Fruit fly (Drosophila melanogaster) whole organism, embryonic: ENCODE data around the gene Etl1.

Experiments
- Ada2b ChIP-seq: fragments of 200-800 bp; sonication (Bioruptor generic); IDR thresholded peaks from 2 replicates; pipeline ENCODE4 v1.3.6; 2022; ENCODE audit warnings: missing biosample characterization, missing genetic modification characterization
- Asciz ChIP-seq: fragments of 200-800 bp; sonication (Bioruptor generic); optimal IDR thresholded peaks from 2 replicates; lab custom pipeline; 2017; ENCODE audit warnings: missing biosample characterization, mild to moderate bottlenecking, missing genetic modification characterization, missing genetic modification reagents
- Blimp-1 ChIP-seq: fragments of 200-800 bp; sonication (Bioruptor generic); optimal IDR thresholded peaks from 3 replicates; lab custom pipeline; 2018; ENCODE audit warnings: missing biosample characterization, missing genetic modification characterization, mild to moderate bottlenecking, moderate library complexity, missing genetic modification reagents
- CG10366 ChIP-seq: fragments of 200-800 bp; sonication (Bioruptor generic); IDR thresholded peaks from 2 replicates; pipeline ENCODE4 v1.3.6; 2022; ENCODE audit warnings: missing biosample characterization, missing genetic modification characterization
- CG11695 ChIP-seq: fragments of 200-800 bp; sonication (Bioruptor generic); IDR thresholded peaks from 3 replicates; pipeline ENCODE4 v1.3.6; 2022; ENCODE audit warnings: missing biosample characterization, missing genetic modification characterization
- CG11696 ChIP-seq: fragments of 200-800 bp; sonication (Bioruptor generic); IDR thresholded peaks from 2 replicates; pipeline ENCODE4 v1.3.6; 2022; ENCODE audit warnings: missing biosample characterization, missing genetic modification characterization
- CG13624 ChIP-seq: fragments of 200-800 bp; sonication (Bioruptor generic); optimal IDR thresholded peaks from 2 replicates; lab custom pipeline; 2016; ENCODE audit warnings: missing biosample characterization, missing genetic modification characterization
- CG16813 ChIP-seq: fragments of 200-800 bp; sonication (Bioruptor generic); IDR thresholded peaks from 3 replicates; pipeline ENCODE4 v1.3.6; 2022; ENCODE audit warnings: missing biosample characterization, missing genetic modification characterization; ENCODE audit not compliant: partially characterized antibody
- CG18262 ChIP-seq: fragments of 200-800 bp; optimal IDR thresholded peaks from 3 replicates; lab custom pipeline; 2019; ENCODE audit warnings: missing biosample characterization, mild to moderate bottlenecking, missing genetic modification characterization, moderate library complexity
- CG18476 ChIP-seq: fragments of 200-800 bp; sonication (Bioruptor generic); optimal IDR thresholded peaks from 2 replicates; lab custom pipeline; 2016; ENCODE audit warnings: missing biosample characterization, mild to moderate bottlenecking, missing genetic modification characterization
- CG2129 ChIP-seq: fragments of 200-800 bp; sonication (Bioruptor generic); IDR thresholded peaks from 2 replicates; pipeline ENCODE4 v1.3.6; 2022; ENCODE audit warnings: missing biosample characterization, missing genetic modification characterization; ENCODE audit not compliant: partially characterized antibody
- CG2875 ChIP-seq: fragments of 200-800 bp; sonication (Bioruptor generic); optimal IDR thresholded peaks from 2 replicates; lab custom pipeline; 2017; ENCODE audit warnings: missing biosample characterization, mild to moderate bottlenecking, missing genetic modification characterization, missing genetic modification reagents
- CG31365 ChIP-seq: fragments of 200-800 bp; sonication (Bioruptor generic); optimal IDR thresholded peaks from 2 replicates; lab custom pipeline; 2018; ENCODE audit warnings: missing biosample characterization, mild to moderate bottlenecking, missing genetic modification characterization
- CG32532 ChIP-seq: fragments of 200-800 bp; sonication (Bioruptor generic); IDR thresholded peaks from 2 replicates; pipeline ENCODE4 v1.3.6; 2022; ENCODE audit warnings: missing biosample characterization, missing genetic modification characterization
- CG34376 ChIP-seq: fragments of 200-800 bp; sonication (Bioruptor generic); optimal IDR thresholded peaks from 2 replicates; lab custom pipeline; 2018; ENCODE audit warnings: missing biosample characterization, mild to moderate bottlenecking, missing genetic modification characterization
- CG42726 ChIP-seq: fragments of 200-800 bp; sonication (Bioruptor generic); IDR thresholded peaks from 2 replicates; pipeline ENCODE4 v1.3.6; 2022; ENCODE audit warnings: missing biosample characterization, missing genetic modification characterization; ENCODE audit not compliant: partially characterized antibody
- CG4328 ChIP-seq: fragments of 200-800 bp; sonication (Bioruptor generic); optimal IDR thresholded peaks from 3 replicates; lab custom pipeline; 2017; ENCODE audit warnings: missing biosample characterization, missing genetic modification reagents, missing genetic modification characterization
- CG5245 ChIP-seq: fragments of 200-800 bp; sonication (Bioruptor generic); optimal IDR thresholded peaks from 3 replicates; lab custom pipeline; 2016; ENCODE audit warnings: missing biosample characterization, missing genetic modification characterization
- CG6854 ChIP-seq: fragments of 200-800 bp; sonication (Bioruptor generic); optimal IDR thresholded peaks from 3 replicates; lab custom pipeline; 2017; ENCODE audit warnings: missing biosample characterization, mild to moderate bottlenecking, missing genetic modification characterization
- CG8290 ChIP-seq, 3 experiments: fragments of 200-800 bp; sonication (Bioruptor generic); optimal IDR thresholded peaks; 2 replicates each; lab custom pipeline; 2016 to 2019; ENCODE audit warnings: missing biosample characterization in 3 of 3, missing genetic modification characterization in 3 of 3, mild to moderate bottlenecking in 2 of 3, moderate library complexity in 1 of 3
- CG8388 ChIP-seq: fragments of 200-800 bp; sonication (Bioruptor generic); optimal IDR thresholded peaks from 2 replicates; lab custom pipeline; 2019; ENCODE audit warnings: missing biosample characterization, mild to moderate bottlenecking, missing genetic modification characterization, moderate library complexity
- CG9215 ChIP-seq: fragments of 200-800 bp; sonication (Bioruptor generic); IDR thresholded peaks from 2 replicates; pipeline ENCODE4 v1.3.6; 2022; ENCODE audit warnings: missing biosample characterization, missing genetic modification characterization
- CG9609 ChIP-seq: fragments of 200-800 bp; sonication (Bioruptor generic); optimal IDR thresholded peaks from 3 replicates; lab custom pipeline; 2016; ENCODE audit warnings: missing biosample characterization, missing genetic modification characterization
- CG9817 ChIP-seq: fragments of 200-800 bp; sonication (Bioruptor generic); optimal IDR thresholded peaks from 2 replicates; lab custom pipeline; 2018; ENCODE audit warnings: missing biosample characterization, mild to moderate bottlenecking, missing genetic modification characterization, moderate library complexity
- CG9876 ChIP-seq: fragments of 200-800 bp; sonication (Bioruptor generic); optimal IDR thresholded peaks from 2 replicates; lab custom pipeline; 2016; ENCODE audit warnings: missing biosample characterization, missing genetic modification characterization
- Fer3 ChIP-seq: fragments of 200-800 bp; sonication (Bioruptor generic); optimal IDR thresholded peaks from 2 replicates; lab custom pipeline; 2018; ENCODE audit warnings: missing biosample characterization, mild to moderate bottlenecking, missing genetic modification characterization, moderate library complexity
- Hr39 ChIP-seq: fragments of >200 bp; optimal IDR thresholded peaks from 2 replicates; lab custom pipeline; 2017
- Mad ChIP-seq: fragments of 200-800 bp; sonication (Bioruptor generic); optimal IDR thresholded peaks from 2 replicates; lab custom pipeline; 2016; ENCODE audit warnings: missing biosample characterization, missing genetic modification characterization
- Myb ChIP-seq: fragments of 200-800 bp; sonication (Bioruptor generic); optimal IDR thresholded peaks from 2 replicates; lab custom pipeline; 2016; ENCODE audit warnings: missing biosample characterization, missing genetic modification characterization
- NK7.1 ChIP-seq: fragments of 200-800 bp; sonication (Bioruptor generic); optimal IDR thresholded peaks from 3 replicates; lab custom pipeline; 2016; ENCODE audit warnings: missing biosample characterization, missing genetic modification characterization
- Oaz ChIP-seq: fragments of 200-800 bp; sonication (Bioruptor generic); IDR thresholded peaks from 2 replicates; pipeline ENCODE4 v1.3.6; 2022; ENCODE audit warnings: missing biosample characterization, missing genetic modification characterization
- Ravus ChIP-seq: fragments of 200-800 bp; sonication (Bioruptor generic); IDR thresholded peaks from 2 replicates; pipeline ENCODE4 v1.3.6; 2022; ENCODE audit warnings: missing biosample characterization, missing genetic modification characterization
- Side ChIP-seq: fragments of 200-800 bp; sonication (Bioruptor generic); optimal IDR thresholded peaks from 2 replicates; lab custom pipeline; 2016; ENCODE audit warnings: missing biosample characterization, missing genetic modification characterization
- bigmax ChIP-seq: fragments of 200-800 bp; sonication (Bioruptor generic); optimal IDR thresholded peaks from 2 replicates; lab custom pipeline; 2018; ENCODE audit warnings: missing biosample characterization, mild to moderate bottlenecking, missing genetic modification characterization
- dmrt11E ChIP-seq: fragments of 200-800 bp; sonication (Bioruptor generic); optimal IDR thresholded peaks from 3 replicates; lab custom pipeline; 2018; ENCODE audit warnings: missing biosample characterization, mild to moderate bottlenecking, missing genetic modification characterization, moderate library complexity
- dmrt99B ChIP-seq: fragments of 200-800 bp; sonication (Bioruptor generic); optimal IDR thresholded peaks from 2 replicates; lab custom pipeline; 2018; ENCODE audit warnings: missing biosample characterization, mild to moderate bottlenecking, missing genetic modification characterization, moderate library complexity
- fu2 ChIP-seq: fragments of 200-800 bp; sonication (Bioruptor generic); optimal IDR thresholded peaks from 2 replicates; lab custom pipeline; 2016; ENCODE audit warnings: missing biosample characterization, missing genetic modification characterization
- gcm ChIP-seq: fragments of 200-800 bp; sonication (Bioruptor generic); optimal IDR thresholded peaks from 2 replicates; lab custom pipeline; 2019; ENCODE audit warnings: missing biosample characterization, mild to moderate bottlenecking, missing genetic modification characterization, moderate library complexity
- gem ChIP-seq: fragments of 200-800 bp; sonication (Bioruptor generic); optimal IDR thresholded peaks from 2 replicates; lab custom pipeline; 2019; ENCODE audit warnings: missing biosample characterization, mild to moderate bottlenecking, missing genetic modification characterization, moderate library complexity
- her ChIP-seq: fragments of 200-800 bp; sonication (Bioruptor generic); optimal IDR thresholded peaks from 2 replicates; lab custom pipeline; 2016; ENCODE audit warnings: missing biosample characterization, missing genetic modification characterization
- mld ChIP-seq: fragments of 200-800 bp; sonication (Bioruptor generic); IDR thresholded peaks from 3 replicates; pipeline ENCODE4 v1.3.6; 2022; ENCODE audit warnings: missing biosample characterization, missing genetic modification characterization; ENCODE audit not compliant: partially characterized antibody
- peb ChIP-seq: fragments of 200-800 bp; sonication (Bioruptor generic); IDR thresholded peaks from 2 replicates; pipeline ENCODE4 v1.3.6; 2022; ENCODE audit warnings: missing biosample characterization, missing genetic modification characterization
- prd ChIP-seq, 3 experiments: fragments of >200 bp in 2 of 3; fragments of 200-800 bp in 1 of 3; sonication (Bioruptor generic) in 1 of 3; optimal IDR thresholded peaks in 2 of 3; IDR thresholded peaks in 1 of 3; 2 replicates in 2 of 3; 3 replicates in 1 of 3; pipeline versions ENCODE4 v1.3.6 to Lab custom; 2017 to 2022; ENCODE audit warnings: missing biosample characterization in 1 of 3, missing genetic modification characterization in 1 of 3
- seq ChIP-seq: fragments of 200-800 bp; sonication (Bioruptor generic); IDR thresholded peaks from 2 replicates; pipeline ENCODE4 v1.3.6; 2022; ENCODE audit warnings: missing biosample characterization, missing genetic modification characterization
- slbo ChIP-seq: fragments of 200-800 bp; sonication (Bioruptor generic); IDR thresholded peaks from 2 replicates; pipeline ENCODE4 v1.3.6; 2022; ENCODE audit warnings: missing biosample characterization, missing genetic modification characterization
- sqz ChIP-seq: fragments of 200-800 bp; sonication (Bioruptor generic); optimal IDR thresholded peaks from 3 replicates; lab custom pipeline; 2018; ENCODE audit warnings: missing biosample characterization, mild to moderate bottlenecking, missing genetic modification characterization
- ssp ChIP-seq: fragments of 200-800 bp; sonication (Bioruptor generic); IDR thresholded peaks from 2 replicates; pipeline ENCODE4 v1.3.6; 2022; ENCODE audit warnings: missing biosample characterization, missing genetic modification characterization
- toy ChIP-seq: fragments of 200-800 bp; sonication (Bioruptor generic); IDR thresholded peaks from 2 replicates; pipeline ENCODE4 v1.3.6; 2022; ENCODE audit warnings: missing biosample characterization, missing genetic modification characterization
- usp ChIP-seq: fragments of >200 bp; optimal IDR thresholded peaks from 2 replicates; lab custom pipeline; 2017; ENCODE audit warnings: missing biosample characterization, missing genetic modification characterization
- zen ChIP-seq: fragments of 200-800 bp; sonication (Bioruptor generic); optimal IDR thresholded peaks from 3 replicates; lab custom pipeline; 2018; ENCODE audit warnings: missing biosample characterization, mild to moderate bottlenecking, missing genetic modification characterization, moderate library complexity

Gene Etl1

dm6 chr2L:9921401-9921800 lies 9.0 kb upstream of the Etl1 start, which contains the start of gene CG4592 (continued):
- TF ChIP-seq CG8388 (GFP tag; lab: Kevin White, UChicago): no peak
- peak; percentile 66 for TF ChIP-seq Ada2b (GFP tag; lab: Robert Waterston, UW)
- no peak for TF ChIP-seq Hr39 (lab: Kevin White, UChicago)
- peak; percentile 45 for TF ChIP-seq her (GFP tag; lab: Kevin White, UChicago)
- no peak for TF ChIP-seq CG9215
- TF ChIP-seq Myb (GFP tag; lab: Kevin White, UChicago): peak; percentile 15
- TF ChIP-seq Ravus (GFP tag; lab: Robert Waterston, UW): no peak
- peak; percentile 72 for TF ChIP-seq CG10366 (GFP tag; lab: Robert Waterston, UW)
- no peak for TF ChIP-seq prd (optimal IDR thresholded peaks at IDR 0.05; lab: Kevin White, UChicago)
- peak; percentile 53; the same call in 2 of the 3 replicates for TF ChIP-seq prd (GFP tag; IDR thresholded peaks at IDR 0.05; lab: Robert Waterston, UW)
- no peak for TF ChIP-seq CG16813
- peak; percentile 48 for TF ChIP-seq dmrt11E (tag; lab: Kevin White, UChicago)
- TF ChIP-seq usp (GFP tag; lab: Kevin White, UChicago): no peak
- TF ChIP-seq slbo (GFP tag; lab: Robert Waterston, UW): peak; percentile 62
- no peak for TF ChIP-seq peb (GFP tag; lab: Robert Waterston, UW)
- peak; percentile 31 for TF ChIP-seq Side
- TF ChIP-seq CG5245 (GFP tag; lab: Kevin White, UChicago): peak; percentile 48
- peak; percentile 40 for TF ChIP-seq CG9817 (tag; lab: Kevin White, UChicago)
- peak; percentile 11 for TF ChIP-seq CG31365
- no peak for TF ChIP-seq CG13624 (GFP tag; lab: Kevin White, UChicago)
- TF ChIP-seq bigmax (GFP tag; lab: Kevin White, UChicago): peak; percentile 60
- no peak for TF ChIP-seq NK7.1 (GFP tag; lab: Kevin White, UChicago)
- TF ChIP-seq CG11696: peak; percentile 49; the same call in 1 of the 2 replicates
- TF ChIP-seq CG18476 (GFP tag; lab: Kevin White, UChicago): peak; percentile 39
- TF ChIP-seq dmrt99B (tag; lab: Kevin White, UChicago): no peak
- no peak for TF ChIP-seq gem (tag; lab: Kevin White, UChicago)
- no peak for TF ChIP-seq CG18262 (tag; lab: Kevin White, UChicago)
- TF ChIP-seq zen: peak; percentile 48
- peak; percentile 55 for TF ChIP-seq Mad (GFP tag; lab: Kevin White, UChicago)
- TF ChIP-seq fu2 (GFP tag; lab: Kevin White, UChicago): no peak
- TF ChIP-seq CG11695 (GFP tag; lab: Robert Waterston, UW): peak; percentile 39; the same call in 1 of the 3 replicates
- peak; percentile 6 for TF ChIP-seq CG9609
- no peak for TF ChIP-seq mld (GFP tag; lab: Robert Waterston, UW)
- TF ChIP-seq toy (GFP tag; lab: Robert Waterston, UW): no peak
- TF ChIP-seq CG8290 (GFP tag; optimal IDR thresholded peaks at IDR 0.05; lab: Kevin White, UChicago): no peak
- no peak for TF ChIP-seq CG8290 (tag; optimal IDR thresholded peaks at IDR 0.05; lab: Kevin White, UChicago)
- peak; percentile 67 for TF ChIP-seq Fer3
- peak; percentile 2 for TF ChIP-seq CG4328 (GFP tag; lab: Kevin White, UChicago)
- TF ChIP-seq Blimp-1 (GFP tag; lab: Kevin White, UChicago): peak; percentile 51
- no peak for TF ChIP-seq gcm (GFP tag; lab: Kevin White, UChicago)
- peak; percentile 46 for TF ChIP-seq CG6854 (GFP tag; lab: Kevin White, UChicago)
- TF ChIP-seq CG9876 (GFP tag; lab: Kevin White, UChicago): no peak
- TF ChIP-seq CG42726 (GFP tag; lab: Robert Waterston, UW): no peak
- peak; percentile 66 for TF ChIP-seq CG32532 (GFP tag; lab: Robert Waterston, UW)
- peak; percentile 53 for TF ChIP-seq Asciz
- TF ChIP-seq sqz (GFP tag; lab: Kevin White, UChicago): no peak
- no peak for TF ChIP-seq CG2129 (GFP tag; lab: Robert Waterston, UW)
- TF ChIP-seq CG34376: peak; percentile 64
- TF ChIP-seq ssp (GFP tag; lab: Robert Waterston, UW): peak; percentile 14; the same call in 1 of the 2 replicates
- TF ChIP-seq seq (GFP tag; lab: Robert Waterston, UW): 0 out of 2 replicates have a peak, but pooled peaks have one; percentile 30
- TF ChIP-seq CG2875 (GFP tag; lab: Kevin White, UChicago): peak; percentile 45
- no peak; the same call in 1 of the 2 replicates for TF ChIP-seq Oaz
